Fruit fly (Drosophila melanogaster): ENCODE measurements around the gene CG31468.

DNA sequence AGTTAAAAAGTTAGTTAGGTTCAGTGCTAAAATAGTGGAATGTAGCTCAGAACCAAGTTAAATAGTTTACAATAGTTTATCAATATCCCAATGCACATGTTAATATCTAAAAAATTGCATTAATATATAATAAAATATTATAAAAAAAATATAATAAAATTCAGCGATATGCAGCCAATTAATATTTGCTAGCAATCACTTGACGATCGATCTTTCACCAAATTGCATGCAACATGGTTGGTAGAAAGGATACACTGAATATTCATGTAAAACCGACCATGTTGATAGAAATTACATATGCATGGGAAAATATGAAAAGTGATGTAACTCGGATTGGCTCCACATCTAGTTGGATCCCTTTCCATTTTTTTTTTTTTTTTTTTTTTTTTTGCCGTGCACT, 24.5 kb downstream of the CG31468 start:
- TF ChIP-seq jim (GFP tag; optimal IDR thresholded peaks at IDR 0.05) (no peak), pan (optimal IDR thresholded peaks at IDR 0.05) (no peak), Jra (GFP tag; optimal IDR thresholded peaks at IDR 0.05) (no peak)
